Worm (Caenorhabditis elegans) whole organism, L3 larva: ENCODE data around the gene trpl-5.

ENCODE experiments used
- elt-2 ChIP-seq: sonication (generic microtip); optimal IDR thresholded peaks from 2 replicates; lab custom pipeline; 2016; ENCODE audit warnings: missing genetic modification reagents, mild to moderate bottlenecking, missing genetic modification characterization, missing compliant biosample characterization
- lin-15B ChIP-seq: fragments of 150-350 bp; optimal IDR thresholded peaks from 2 replicates; lab custom pipeline; 2014; ENCODE audit warnings: missing biosample characterization, missing genetic modification characterization
- snpc-4 ChIP-seq: fragments of 150-350 bp; optimal IDR thresholded peaks from 2 replicates; lab custom pipeline; 2014; ENCODE audit warnings: missing biosample characterization, missing genetic modification characterization

- TF ChIP-seq elt-2 (tag; lab: Kevin White, UChicago) (no peak), lin-15B (tag; lab: Kevin White, UChicago) (no peak), snpc-4 (tag; lab: Kevin White, UChicago) (no peak)
Measured at ce11 chrII:2051372-2051771, 39.1 kb downstream of the trpl-5 start, which contains the start of gene fbxb-35.
